Worm (Caenorhabditis elegans) whole organism, midembryonic: ENCODE data around the gene F26A1.8.

Experiments used
- T22C8.4 ChIP-seq: fragments of 200-800 bp; sonication (Bioruptor generic); IDR thresholded peaks from 2 replicates; pipeline ENCODE4 v1.3.6; 2022; ENCODE audit warnings: missing genetic modification characterization, missing compliant biosample characterization
- cog-1 ChIP-seq: sonication (generic microtip); optimal IDR thresholded peaks from 2 replicates; lab custom pipeline; 2016; ENCODE audit warnings: missing genetic modification characterization, missing compliant biosample characterization
- flt-1 ChIP-seq: fragments of 200-800 bp; sonication (Bioruptor generic); IDR thresholded peaks from 2 replicates; pipeline ENCODE4 v1.3.6; 2022; ENCODE audit warnings: missing genetic modification characterization, missing compliant biosample characterization
- klf-2 ChIP-seq: fragments of 200-800 bp; sonication (Bioruptor generic); conservative IDR thresholded peaks from 2 replicates; pipeline ENCODE4 v1.3.6; 2022; ENCODE audit warnings: missing genetic modification reagents, missing genetic modification characterization, missing compliant biosample characterization
- med-1 ChIP-seq: sonication (generic microtip); optimal IDR thresholded peaks from 2 replicates; lab custom pipeline; 2017; ENCODE audit warnings: missing genetic modification characterization, mild to moderate bottlenecking, missing compliant biosample characterization, antibody characterized with exemption, missing genetic modification reagents; ENCODE audit not compliant: insufficient read depth
- ref-1 ChIP-seq: fragments of 200-800 bp; sonication (Bioruptor generic); conservative IDR thresholded peaks from 2 replicates; pipeline ENCODE4 v1.3.6; 2022; ENCODE audit warnings: missing genetic modification reagents, missing genetic modification characterization, missing compliant biosample characterization
- tab-1 ChIP-seq: fragments of 200-800 bp; sonication (Bioruptor generic); IDR thresholded peaks from 2 replicates; pipeline ENCODE4 v1.3.6; 2022; ENCODE audit warnings: missing genetic modification characterization, missing compliant biosample characterization
- ztf-23 ChIP-seq: fragments of 200-800 bp; sonication (Bioruptor generic); IDR thresholded peaks from 2 replicates; pipeline ENCODE4 v1.3.6; 2022; ENCODE audit warnings: missing genetic modification reagents, missing genetic modification characterization, missing compliant biosample characterization
- ztf-29 ChIP-seq: fragments of 200-800 bp; sonication (Bioruptor generic); IDR thresholded peaks from 2 replicates; pipeline ENCODE4 v1.3.6; 2022; ENCODE audit warnings: missing genetic modification reagents, missing genetic modification characterization, missing compliant biosample characterization

F26A1.8 gene

DNA sequence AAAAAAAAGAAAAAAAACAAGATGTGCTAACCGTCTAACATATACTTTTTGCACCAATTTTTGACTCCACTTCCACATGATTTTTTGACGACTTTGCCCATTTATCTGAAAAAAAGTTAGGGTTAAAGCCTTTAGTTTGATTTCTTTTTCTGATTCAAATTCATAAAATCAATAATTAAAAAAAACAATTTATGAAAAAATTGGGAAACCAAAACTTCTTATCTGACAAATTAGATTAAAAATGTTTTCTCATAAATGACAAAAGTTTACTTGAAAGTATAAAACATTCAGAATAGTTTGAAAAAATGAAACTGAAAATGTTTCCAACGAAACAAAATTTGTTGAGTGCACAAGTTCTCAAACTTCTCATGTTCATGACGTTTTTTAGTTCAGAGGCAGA is 2.2 kb downstream of the F26A1.8 start, which contains the start of gene F26A1.7:
F26A1.7 (minus strand) TSS at position 101 of the 400 bp plus-strand sequence.
- TF ChIP-seq flt-1 (GFP tag; lab: Robert Waterston, UW) = no peak
- no peak for TF ChIP-seq T22C8.4 (GFP tag; lab: Robert Waterston, UW)
- no peak for TF ChIP-seq tab-1 (GFP tag; lab: Robert Waterston, UW)
- TF ChIP-seq ztf-23 (GFP tag; lab: Robert Waterston, UW) = no peak
- TF ChIP-seq med-1 (GFP tag; lab: Kevin White, UChicago) = no peak
- TF ChIP-seq ztf-29 (GFP tag; lab: Robert Waterston, UW) = no peak
- no peak for TF ChIP-seq cog-1
- no peak for TF ChIP-seq ref-1 (GFP tag; lab: Robert Waterston, UW)
- TF ChIP-seq klf-2 = no peak

DNA sequence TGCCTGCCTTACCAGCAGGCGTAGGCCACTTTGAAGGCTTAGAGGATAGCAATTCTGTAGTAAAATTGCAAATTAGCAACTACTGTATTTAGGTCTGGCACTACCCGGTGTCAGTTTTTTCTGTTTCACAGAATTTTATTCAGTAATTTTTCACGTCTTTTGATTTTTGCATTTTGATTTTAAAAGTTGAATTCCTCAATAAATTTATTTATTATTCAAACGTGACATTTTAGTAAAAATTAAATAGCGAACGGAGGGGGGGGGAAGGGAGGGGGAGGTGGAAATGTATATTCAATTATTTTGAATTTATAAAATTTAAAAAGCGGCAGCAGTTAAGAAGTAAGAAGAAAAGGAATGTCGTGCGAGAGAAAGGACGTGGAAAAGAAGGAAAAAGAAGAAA is 4.8 kb downstream of the F26A1.8 start, which contains the start of gene F26A1.4:
F26A1.4 (plus strand) TSS at position 301 of the 400 bp plus-strand sequence.
- TF ChIP-seq tab-1 (GFP tag; lab: Robert Waterston, UW) (no peak), med-1 (GFP tag; lab: Kevin White, UChicago) (no peak), ztf-29 (GFP tag; lab: Robert Waterston, UW) (no peak), ztf-23 (GFP tag; lab: Robert Waterston, UW) (no peak), klf-2 (no peak), T22C8.4 (GFP tag; lab: Robert Waterston, UW) (no peak), cog-1 (no peak), ref-1 (GFP tag; lab: Robert Waterston, UW) (no peak), flt-1 (GFP tag; lab: Robert Waterston, UW) (no peak)

- no peak for TF ChIP-seq ztf-23 (GFP tag; lab: Robert Waterston, UW)
- no peak for TF ChIP-seq flt-1 (GFP tag; lab: Robert Waterston, UW)
- no peak for TF ChIP-seq klf-2
- no peak for TF ChIP-seq tab-1 (GFP tag; lab: Robert Waterston, UW)
- TF ChIP-seq med-1 (GFP tag; lab: Kevin White, UChicago) = no peak
Observed at ce11 chrIII:4814730-4815129, 7.3 kb downstream of the F26A1.8 start, which contains the start of gene arl-6. TSS of gene arl-6 (minus strand) at chrIII:4814830.

ce11 chrIII:4811195-4811594 is 10.8 kb downstream of the F26A1.8 start, which contains the start of gene C38D4.7:
TSS of gene C38D4.7 (minus strand) at chrIII:4811295.
- TF ChIP-seq klf-2 (no peak), ref-1 (GFP tag; lab: Robert Waterston, UW) (no peak), ztf-29 (GFP tag; lab: Robert Waterston, UW) (no peak), med-1 (GFP tag; lab: Kevin White, UChicago) (no peak), flt-1 (GFP tag; lab: Robert Waterston, UW) (no peak), ztf-23 (GFP tag; lab: Robert Waterston, UW) (no peak), T22C8.4 (GFP tag; lab: Robert Waterston, UW) (no peak), tab-1 (GFP tag; lab: Robert Waterston, UW) (no peak), cog-1 (no peak)

- TF ChIP-seq ref-1 (GFP tag; lab: Robert Waterston, UW) (no peak), ztf-29 (GFP tag; lab: Robert Waterston, UW) (no peak), med-1 (GFP tag; lab: Kevin White, UChicago) (no peak), tab-1 (GFP tag; lab: Robert Waterston, UW) (no peak), T22C8.4 (GFP tag; lab: Robert Waterston, UW) (no peak), klf-2 (no peak), ztf-23 (GFP tag; lab: Robert Waterston, UW) (no peak), flt-1 (GFP tag; lab: Robert Waterston, UW) (no peak), cog-1 (no peak)
Observed at ce11 chrIII:4809526-4810153, 12.4 kb downstream of the F26A1.8 start, which contains the start of gene pal-1. TSS of gene pal-1 (minus strand) at chrIII:4809576.

DNA sequence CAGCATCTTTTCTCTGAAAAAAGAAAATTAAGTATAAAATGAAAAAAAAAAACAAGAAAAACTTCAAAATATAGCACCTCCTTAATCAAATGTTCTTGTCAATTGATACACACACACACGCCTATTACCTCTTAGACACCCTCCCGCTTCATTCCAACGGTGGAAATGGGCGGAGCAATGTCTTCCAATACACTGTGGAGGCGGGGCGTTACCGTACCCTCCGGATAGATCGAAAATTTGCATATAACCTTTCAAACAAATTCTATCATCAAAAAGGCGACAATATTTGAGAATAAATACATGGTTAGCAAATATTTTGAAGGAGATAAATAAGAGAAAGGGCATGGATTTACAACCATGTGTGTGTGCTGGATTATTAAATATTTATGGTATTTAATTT is 14.0 kb downstream of the F26A1.8 start:
- TF ChIP-seq ztf-29 (GFP tag; lab: Robert Waterston, UW) (no peak), cog-1 (no peak), med-1 (GFP tag; lab: Kevin White, UChicago) (no peak), ztf-23 (GFP tag; lab: Robert Waterston, UW) (no peak), flt-1 (GFP tag; lab: Robert Waterston, UW) (no peak), ref-1 (GFP tag; lab: Robert Waterston, UW) (no peak), tab-1 (GFP tag; lab: Robert Waterston, UW) (no peak), klf-2 (no peak), T22C8.4 (GFP tag; lab: Robert Waterston, UW) (no peak)

ce11 chrIII:4806345-4806744 is 15.7 kb downstream of the F26A1.8 start:
- no peak for TF ChIP-seq med-1 (GFP tag; lab: Kevin White, UChicago)
- TF ChIP-seq klf-2 = no peak
- no peak for TF ChIP-seq ref-1 (GFP tag; lab: Robert Waterston, UW)
- TF ChIP-seq ztf-23 (GFP tag; lab: Robert Waterston, UW) = no peak
- TF ChIP-seq tab-1 (GFP tag; lab: Robert Waterston, UW) = no peak
- TF ChIP-seq T22C8.4 (GFP tag; lab: Robert Waterston, UW) = no peak
- no peak for TF ChIP-seq flt-1 (GFP tag; lab: Robert Waterston, UW)
- no peak for TF ChIP-seq ztf-29 (GFP tag; lab: Robert Waterston, UW)
- TF ChIP-seq cog-1 = no peak

- no peak for TF ChIP-seq tab-1 (GFP tag; lab: Robert Waterston, UW)
- no peak for TF ChIP-seq flt-1 (GFP tag; lab: Robert Waterston, UW)
- no peak for TF ChIP-seq klf-2
- no peak for TF ChIP-seq ztf-23 (GFP tag; lab: Robert Waterston, UW)
- TF ChIP-seq cog-1 = no peak
- no peak for TF ChIP-seq ztf-29 (GFP tag; lab: Robert Waterston, UW)
- TF ChIP-seq ref-1 (GFP tag; lab: Robert Waterston, UW) = no peak
- no peak for TF ChIP-seq T22C8.4 (GFP tag; lab: Robert Waterston, UW)
- no peak for TF ChIP-seq med-1 (GFP tag; lab: Kevin White, UChicago)
Observed at ce11 chrIII:4802707-4803106, 19.3 kb downstream of the F26A1.8 start, which contains the start of gene metl-5. TSS of gene metl-5 (plus strand) at chrIII:4803007.

ce11 chrIII:4796536-4796935 is 25.5 kb downstream of the F26A1.8 start, which contains the start of gene tag-325:
TSS of gene tag-325 (plus strand) at chrIII:4796836.
- no peak for TF ChIP-seq med-1 (GFP tag; lab: Kevin White, UChicago)
- TF ChIP-seq tab-1 (GFP tag; lab: Robert Waterston, UW) = no peak
- TF ChIP-seq flt-1 (GFP tag; lab: Robert Waterston, UW) = no peak
